Worm (Caenorhabditis elegans) whole organism, L2 larva: ENCODE data around the gene F36A4.2.

ENCODE experiments used
- ama-1 ChIP-seq: fragments of 150-350 bp; optimal IDR thresholded peaks from 2 replicates; lab custom pipeline; 2018; ENCODE audit warnings: inconsistent platforms
- ceh-82 ChIP-seq: fragments of 150-350 bp; optimal IDR thresholded peaks from 2 replicates; lab custom pipeline; 2014; ENCODE audit warnings: missing biosample characterization, missing genetic modification characterization
- egl-27 ChIP-seq: sonication (generic microtip); optimal IDR thresholded peaks from 3 replicates; lab custom pipeline; 2017; ENCODE audit warnings: missing biosample characterization, missing genetic modification reagents, missing genetic modification characterization
- fos-1 ChIP-seq: fragments of 150-350 bp; optimal IDR thresholded peaks from 2 replicates; lab custom pipeline; 2014; ENCODE audit warnings: missing biosample characterization, missing genetic modification characterization
- lsy-2 ChIP-seq, 2 experiments: fragments of 150-350 bp in 1 of 2; sonication (generic microtip) in 1 of 2; optimal IDR thresholded peaks; 2 replicates each; lab custom pipeline; 2014 to 2017; ENCODE audit warnings: missing biosample characterization in 2 of 2, missing genetic modification characterization in 2 of 2
- mdl-1 ChIP-seq, 2 experiments: fragments of 150-350 bp in 1 of 2; sonication (generic microtip) in 1 of 2; optimal IDR thresholded peaks; 2 replicates each; lab custom pipeline; 2017; ENCODE audit warnings: missing biosample characterization in 2 of 2, missing genetic modification characterization in 2 of 2
- nhr-11 ChIP-seq: fragments of 150-350 bp; optimal IDR thresholded peaks from 2 replicates; lab custom pipeline; 2014; ENCODE audit warnings: missing biosample characterization, missing genetic modification characterization
- nhr-25 ChIP-seq: fragments of 150-350 bp; sonication (generic microtip); optimal IDR thresholded peaks from 3 replicates; lab custom pipeline; 2014; ENCODE audit warnings: missing biosample characterization, missing genetic modification characterization
- sma-3 ChIP-seq: sonication (generic microtip); optimal IDR thresholded peaks from 2 replicates; lab custom pipeline; 2016; ENCODE audit warnings: missing genetic modification reagents, missing genetic modification characterization, missing compliant biosample characterization
- snpc-4 ChIP-seq: fragments of 150-350 bp; optimal IDR thresholded peaks from 2 replicates; lab custom pipeline; 2014; ENCODE audit warnings: missing biosample characterization, missing genetic modification characterization
- ztf-1 ChIP-seq: fragments of 200-800 bp; sonication (Bioruptor generic); conservative IDR thresholded peaks from 2 replicates; pipeline ENCODE4 v1.3.6; 2022; ENCODE audit warnings: missing genetic modification characterization, missing compliant biosample characterization
- ztf-11 ChIP-seq: sonication (generic microtip); optimal IDR thresholded peaks from 2 replicates; lab custom pipeline; 2017; ENCODE audit warnings: missing biosample characterization, missing genetic modification characterization

ce11 chrIV:4235315-4236024 lies 35.6 kb upstream of the F36A4.2 start, which contains the start of the genes zipt-2.2 and dpy-13:
- TF ChIP-seq ceh-82 (tag; lab: Kevin White, UChicago) (no peak), ztf-1 (GFP tag; lab: Robert Waterston, UW) (no peak), nhr-25 (tag; lab: Kevin White, UChicago) (no peak), ama-1 (lab: Kevin White, UChicago) (peak; percentile 87), mdl-1 (tag; optimal IDR thresholded peaks at IDR 0.05; lab: Kevin White, UChicago) (no peak), sma-3 (GFP tag; lab: Kevin White, UChicago) (no peak), snpc-4 (tag; lab: Kevin White, UChicago) (no peak), nhr-11 (tag; lab: Kevin White, UChicago) (no peak), fos-1 (tag; lab: Kevin White, UChicago) (no peak), lsy-2 (tag; optimal IDR thresholded peaks at IDR 0.05; lab: Kevin White, UChicago) (no peak), egl-27 (tag; lab: Kevin White, UChicago) (no peak), ztf-11 (tag; lab: Kevin White, UChicago) (no peak)
